Fruit fly (Drosophila melanogaster): ENCODE data around the gene mTerf5.

Gene mTerf5

DNA sequence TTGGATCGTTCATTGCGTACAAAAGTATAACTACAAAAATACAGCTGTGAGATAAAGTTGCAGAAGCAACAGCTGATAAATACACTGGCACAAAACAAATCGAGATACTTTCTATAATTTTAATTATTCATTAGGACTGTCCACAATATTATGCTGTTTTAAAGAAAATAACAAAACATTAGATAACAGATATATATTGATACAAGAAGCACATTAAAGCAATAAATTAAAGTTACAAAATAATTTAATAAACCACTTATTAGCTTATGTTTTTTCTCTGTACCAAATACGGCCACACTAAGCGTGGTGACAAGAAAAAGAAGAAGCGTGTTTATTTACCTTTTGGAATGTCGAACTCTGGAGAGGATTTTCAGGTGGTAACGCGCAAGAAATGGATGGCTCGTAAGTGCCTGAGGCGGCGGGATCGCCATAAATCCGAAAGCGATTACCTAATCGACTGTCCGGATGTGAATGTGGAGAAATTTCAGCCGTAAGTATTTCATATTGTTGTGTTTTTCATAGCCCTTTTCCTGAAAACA lies 3.2 kb downstream of the mTerf5 start, which contains the start of the genes CG7988 and CG7183 (continued):
- peak; percentile 99 for TF ChIP-seq CG3032 (tag; optimal IDR thresholded peaks at IDR 0.05)
- peak; percentile 97 for TF ChIP-seq CG15336 (GFP tag; IDR thresholded peaks at IDR 0.05)
- peak; percentile 99 for TF ChIP-seq eg (GFP tag; IDR thresholded peaks at IDR 0.05)
- TF ChIP-seq CG32006 (GFP tag; optimal IDR thresholded peaks at IDR 0.05), result peak; percentile 98
- peak; percentile 94 for TF ChIP-seq CG1621 (tag; optimal IDR thresholded peaks at IDR 0.05)
- TF ChIP-seq Ets96B (tag; optimal IDR thresholded peaks at IDR 0.05), result peak; percentile 98
- peak; percentile 99 for TF ChIP-seq svp (GFP tag)
- TF ChIP-seq pdm3 (GFP tag; optimal IDR thresholded peaks at IDR 0.05), result peak; percentile 99
- no peak for TF ChIP-seq fd85E (GFP tag; optimal IDR thresholded peaks at IDR 0.05)
- peak; percentile 84 for TF ChIP-seq CG6854 (GFP tag; optimal IDR thresholded peaks at IDR 0.05)
- peak; percentile 98 for TF ChIP-seq CG6792 (GFP tag; optimal IDR thresholded peaks at IDR 0.05)
- peak; percentile 92 for TF ChIP-seq Lpt (GFP tag; optimal IDR thresholded peaks at IDR 0.05)
- TF ChIP-seq ss (GFP tag; optimal IDR thresholded peaks at IDR 0.05), result peak; percentile 86 to 95
- TF ChIP-seq Blimp-1 (GFP tag; optimal IDR thresholded peaks at IDR 0.05), result peak; percentile 85
- peak; percentile 89 for TF ChIP-seq CG16779 (tag; optimal IDR thresholded peaks at IDR 0.05)
- peak; percentile 95 for TF ChIP-seq CG8319 (GFP tag; optimal IDR thresholded peaks at IDR 0.05)
- peak; percentile 92 for TF ChIP-seq CG11762 (GFP tag; optimal IDR thresholded peaks at IDR 0.05; ENCODE audit: insufficient read depth)
- no peak for TF ChIP-seq CG4318 (GFP tag; optimal IDR thresholded peaks at IDR 0.05)

- TF ChIP-seq esn (GFP tag; optimal IDR thresholded peaks at IDR 0.05), result no peak
- no peak for TF ChIP-seq CG3032 (tag; optimal IDR thresholded peaks at IDR 0.05)
- no peak for TF ChIP-seq achi (GFP tag; optimal IDR thresholded peaks at IDR 0.05)
- TF ChIP-seq CG16779 (tag; optimal IDR thresholded peaks at IDR 0.05), result no peak
- no peak for TF ChIP-seq CG6808 (GFP tag; optimal IDR thresholded peaks at IDR 0.05)
- no peak for TF ChIP-seq CG3919 (GFP tag; optimal IDR thresholded peaks at IDR 0.05)
- no peak for TF ChIP-seq Eip78C (GFP tag)
- no peak for TF ChIP-seq CG31627 (GFP tag; optimal IDR thresholded peaks at IDR 0.05)
- TF ChIP-seq CG8632 (GFP tag; optimal IDR thresholded peaks at IDR 0.05), result no peak
- TF ChIP-seq fd59A (GFP tag; optimal IDR thresholded peaks at IDR 0.05), result no peak
- no peak for TF ChIP-seq svp (GFP tag)
These were observed 7.6 kb downstream of the mTerf5 start, which contains the start of gene CG14314 for dm6 chr3R:18215900-18216299. Gene CG14314, plus strand, starts transcription at chr3R:18216142.

DNA sequence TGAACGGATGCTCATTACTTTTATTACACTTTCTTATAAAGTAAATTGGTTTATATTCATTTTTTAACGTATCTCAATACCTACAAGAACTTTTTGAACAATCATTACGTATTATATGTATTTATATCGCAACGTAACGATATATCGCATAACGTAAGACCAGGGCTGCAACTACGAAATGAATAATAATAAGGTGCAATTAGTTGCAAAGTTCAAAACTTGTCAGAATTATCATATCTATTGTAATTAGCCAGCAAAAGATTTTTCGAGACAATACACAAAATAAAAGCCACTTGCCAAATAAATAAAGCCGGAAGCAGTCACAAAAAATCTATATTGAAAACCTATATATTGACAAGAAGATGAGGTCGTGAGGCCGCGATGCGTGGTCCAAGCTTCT lies 8.2 kb downstream of the mTerf5 start:
- TF ChIP-seq CG9139 (GFP tag; optimal IDR thresholded peaks at IDR 0.05) (no peak), pdm3 (GFP tag; optimal IDR thresholded peaks at IDR 0.05) (peak; percentile 63), Hr38 (GFP tag; optimal IDR thresholded peaks at IDR 0.05) (no peak), CG3032 (tag; optimal IDR thresholded peaks at IDR 0.05) (no peak), spab (GFP tag; optimal IDR thresholded peaks at IDR 0.05) (no peak), Eip93F (GFP tag; optimal IDR thresholded peaks at IDR 0.05) (no peak), Ets21C (GFP tag; optimal IDR thresholded peaks at IDR 0.05) (peak; percentile 43), esn (GFP tag; optimal IDR thresholded peaks at IDR 0.05) (peak; percentile 61), Sox15 (GFP tag; optimal IDR thresholded peaks at IDR 0.05) (no peak), CG31627 (GFP tag; optimal IDR thresholded peaks at IDR 0.05) (peak; percentile 58), svp (GFP tag) (peak; percentile 81), Eip75B (GFP tag; optimal IDR thresholded peaks at IDR 0.05) (no peak), CG3919 (GFP tag; optimal IDR thresholded peaks at IDR 0.05) (no peak), CG1621 (tag; optimal IDR thresholded peaks at IDR 0.05) (no peak), salr (GFP tag; optimal IDR thresholded peaks at IDR 0.05) (peak in 1 of 2 experiments; percentile 5), fd85E (GFP tag; optimal IDR thresholded peaks at IDR 0.05) (no peak), Lpt (GFP tag; optimal IDR thresholded peaks at IDR 0.05) (peak; percentile 28), Eip78C (GFP tag) (no peak), fd59A (GFP tag; optimal IDR thresholded peaks at IDR 0.05) (no peak), Met (GFP tag; optimal IDR thresholded peaks at IDR 0.05) (peak; percentile 58), Smox (GFP tag; optimal IDR thresholded peaks at IDR 0.05) (peak; percentile 47), acj6 (GFP tag; optimal IDR thresholded peaks at IDR 0.05) (peak; percentile 44), Gug (GFP tag; IDR thresholded peaks at IDR 0.05) (no peak), CG10669 (GFP tag; optimal IDR thresholded peaks at IDR 0.05) (no peak), Sox102F (GFP tag; optimal IDR thresholded peaks at IDR 0.05) (peak; percentile 28), eg (GFP tag; IDR thresholded peaks at IDR 0.05) (no peak), fkh (GFP tag; optimal IDR thresholded peaks at IDR 0.05) (no peak), Hr39 (GFP tag; optimal IDR thresholded peaks at IDR 0.05) (peak; percentile 67), dsx (GFP tag; optimal IDR thresholded peaks at IDR 0.05; ENCODE audit: poor library complexity, severe bottlenecking) (no peak), CG16779 (tag; optimal IDR thresholded peaks at IDR 0.05) (no peak), dac (GFP tag; optimal IDR thresholded peaks at IDR 0.05) (no peak), CG6854 (GFP tag; optimal IDR thresholded peaks at IDR 0.05) (no peak), CG8319 (GFP tag; optimal IDR thresholded peaks at IDR 0.05) (no peak), CG15336 (GFP tag; IDR thresholded peaks at IDR 0.05) (no peak), CG11294 (GFP tag; IDR thresholded peaks at IDR 0.05) (no peak)

All from whole organism, prepupa.